Fruit fly (Drosophila melanogaster) whole organism, embryonic: ENCODE measurements around the gene CG33647.

Experiments used
- Awh ChIP-seq: fragments of 200-800 bp; sonication (Bioruptor generic); IDR thresholded peaks from 2 replicates; pipeline ENCODE4, ENCODE4 v1.3.6; 2022; ENCODE audit warnings: missing biosample characterization, missing genetic modification characterization
- BtbVII ChIP-seq: fragments of 200-800 bp; sonication (Bioruptor generic); optimal IDR thresholded peaks from 3 replicates; lab custom pipeline; 2017; ENCODE audit warnings: missing biosample characterization, mild to moderate bottlenecking, missing genetic modification characterization
- Bteb2 ChIP-seq: fragments of 200-800 bp; sonication (Bioruptor generic); optimal IDR thresholded peaks from 2 replicates; lab custom pipeline; 2016; ENCODE audit warnings: missing biosample characterization, missing genetic modification characterization
- CG10543 ChIP-seq: fragments of 200-800 bp; sonication (Bioruptor generic); optimal IDR thresholded peaks from 3 replicates; lab custom pipeline; 2017; ENCODE audit warnings: missing biosample characterization, mild to moderate bottlenecking, missing genetic modification characterization, moderate library complexity
- CG10565 ChIP-seq: fragments of 200-800 bp; sonication (Bioruptor generic); optimal IDR thresholded peaks from 3 replicates; lab custom pipeline; 2016; ENCODE audit warnings: missing biosample characterization, mild to moderate bottlenecking, missing genetic modification characterization
- CG12769 ChIP-seq: fragments of 200-800 bp; sonication (Bioruptor generic); optimal IDR thresholded peaks from 2 replicates; lab custom pipeline; 2019; ENCODE audit warnings: missing biosample characterization, mild to moderate bottlenecking, missing genetic modification characterization, moderate library complexity
- CG13296 ChIP-seq: fragments of 200-800 bp; sonication (Bioruptor generic); optimal IDR thresholded peaks from 3 replicates; lab custom pipeline; 2018; ENCODE audit warnings: missing biosample characterization, mild to moderate bottlenecking, missing genetic modification characterization
- CG13775 ChIP-seq: fragments of 200-800 bp; sonication (Bioruptor generic); optimal IDR thresholded peaks from 3 replicates; lab custom pipeline; 2017; ENCODE audit warnings: missing biosample characterization, mild to moderate bottlenecking, missing genetic modification characterization
- CG13894 ChIP-seq: fragments of 200-800 bp; sonication (Bioruptor generic); optimal IDR thresholded peaks from 3 replicates; lab custom pipeline; 2018; ENCODE audit warnings: missing biosample characterization, mild to moderate bottlenecking, missing genetic modification characterization, moderate library complexity
- CG14014 ChIP-seq: fragments of 200-800 bp; sonication (Bioruptor generic); IDR thresholded peaks from 2 replicates; pipeline ENCODE4 v1.3.6; 2022; ENCODE audit warnings: missing biosample characterization, missing genetic modification characterization
- CG1529 ChIP-seq: fragments of 200-800 bp; sonication (Bioruptor generic); optimal IDR thresholded peaks from 3 replicates; lab custom pipeline; 2018; ENCODE audit warnings: missing biosample characterization, missing genetic modification characterization
- CG15479 ChIP-seq: fragments of 200-800 bp; sonication (Bioruptor generic); optimal IDR thresholded peaks from 3 replicates; lab custom pipeline; 2019; ENCODE audit warnings: missing biosample characterization, mild to moderate bottlenecking, missing genetic modification characterization, moderate library complexity
- CG1792 ChIP-seq: fragments of 200-800 bp; sonication (Bioruptor generic); optimal IDR thresholded peaks from 2 replicates; lab custom pipeline; 2016; ENCODE audit warnings: missing biosample characterization, missing genetic modification characterization
- CG30403 ChIP-seq: fragments of 200-800 bp; sonication (Bioruptor generic); optimal IDR thresholded peaks from 3 replicates; lab custom pipeline; 2016; ENCODE audit warnings: missing biosample characterization, missing genetic modification characterization
- CG32767 ChIP-seq: fragments of 200-800 bp; sonication (Bioruptor generic); IDR thresholded peaks from 2 replicates; pipeline ENCODE4 v1.3.6; 2022; ENCODE audit warnings: missing biosample characterization, missing genetic modification characterization
- CG33213 ChIP-seq: fragments of 200-800 bp; sonication (Bioruptor generic); optimal IDR thresholded peaks from 3 replicates; lab custom pipeline; 2016; ENCODE audit warnings: missing biosample characterization, missing genetic modification characterization
- CG3407 ChIP-seq: fragments of 200-800 bp; sonication (Bioruptor generic); optimal IDR thresholded peaks from 2 replicates; lab custom pipeline; 2018; ENCODE audit warnings: missing biosample characterization, mild to moderate bottlenecking, missing genetic modification characterization
- CG7963 ChIP-seq: fragments of 200-800 bp; sonication (Bioruptor generic); IDR thresholded peaks from 3 replicates; pipeline ENCODE4 v1.3.6; 2022; ENCODE audit warnings: missing biosample characterization, missing genetic modification characterization; ENCODE audit not compliant: partially characterized antibody
- CG9437 ChIP-seq: fragments of 200-800 bp; sonication (Bioruptor generic); optimal IDR thresholded peaks from 2 replicates; lab custom pipeline; 2018; ENCODE audit warnings: missing biosample characterization, mild to moderate bottlenecking, missing genetic modification characterization
- CG9609 ChIP-seq: fragments of 200-800 bp; sonication (Bioruptor generic); optimal IDR thresholded peaks from 3 replicates; lab custom pipeline; 2016; ENCODE audit warnings: missing biosample characterization, missing genetic modification characterization
- CHES-1-like ChIP-seq: fragments of 200-800 bp; sonication (Bioruptor generic); optimal IDR thresholded peaks from 2 replicates; lab custom pipeline; 2016; ENCODE audit warnings: missing biosample characterization, missing genetic modification characterization
- HLH4C ChIP-seq: fragments of 200-800 bp; sonication (Bioruptor generic); IDR thresholded peaks from 3 replicates; pipeline ENCODE4 v1.3.6; 2022; ENCODE audit warnings: missing biosample characterization, missing genetic modification characterization; ENCODE audit not compliant: partially characterized antibody
- Hmr ChIP-seq: fragments of 200-800 bp; sonication (Bioruptor generic); optimal IDR thresholded peaks from 3 replicates; lab custom pipeline; 2017; ENCODE audit warnings: mild to moderate bottlenecking, missing biosample characterization, missing genetic modification reagents, missing genetic modification characterization
- Lhr ChIP-seq: fragments of 200-800 bp; sonication (Bioruptor generic); optimal IDR thresholded peaks from 3 replicates; lab custom pipeline; 2017; ENCODE audit warnings: mild to moderate bottlenecking, missing biosample characterization, missing genetic modification reagents, missing genetic modification characterization
- Lpt ChIP-seq: fragments of >200 bp; optimal IDR thresholded peaks from 2 replicates; lab custom pipeline; 2018; ENCODE audit warnings: missing biosample characterization, missing genetic modification characterization
- Mad ChIP-seq: fragments of 200-800 bp; sonication (Bioruptor generic); optimal IDR thresholded peaks from 2 replicates; lab custom pipeline; 2016; ENCODE audit warnings: missing biosample characterization, missing genetic modification characterization
- Med ChIP-seq: fragments of 200-800 bp; sonication (Bioruptor generic); peaks from one replicate; lab custom pipeline; 2016; ENCODE audit warnings: missing biosample characterization, missing genetic modification characterization, mild to moderate bottlenecking, inconsistent platforms, moderate library complexity
- Poxn ChIP-seq: fragments of 200-800 bp; sonication (Bioruptor generic); IDR thresholded peaks from 2 replicates; pipeline ENCODE4 v1.3.6; 2022; ENCODE audit warnings: missing biosample characterization, missing genetic modification characterization
- al ChIP-seq: fragments of 200-800 bp; sonication (Bioruptor generic); IDR thresholded peaks from 2 replicates; pipeline ENCODE4 v1.3.6; 2022; ENCODE audit warnings: missing biosample characterization, missing genetic modification characterization
- ase ChIP-seq: fragments of 200-800 bp; sonication (Bioruptor generic); IDR thresholded peaks from 3 replicates; pipeline ENCODE4 v1.3.6; 2022; ENCODE audit warnings: missing biosample characterization, missing genetic modification characterization
- caup ChIP-seq: fragments of 200-800 bp; sonication (Bioruptor generic); optimal IDR thresholded peaks from 3 replicates; lab custom pipeline; 2017; ENCODE audit warnings: missing biosample characterization, mild to moderate bottlenecking, missing genetic modification characterization, moderate library complexity; ENCODE audit not compliant: severe bottlenecking
- chinmo ChIP-seq: fragments of 200-800 bp; sonication (Bioruptor generic); IDR thresholded peaks from 4 replicates; pipeline ENCODE4 v1.3.6; 2022; ENCODE audit warnings: missing biosample characterization, missing genetic modification characterization; ENCODE audit not compliant: partially characterized antibody
- ci ChIP-seq: fragments of 200-800 bp; sonication (Bioruptor generic); IDR thresholded peaks from 3 replicates; pipeline ENCODE4 v1.3.6; 2022; ENCODE audit warnings: missing biosample characterization, missing genetic modification characterization
- crc ChIP-seq: fragments of 200-800 bp; sonication (Bioruptor generic); optimal IDR thresholded peaks from 2 replicates; lab custom pipeline; 2016; ENCODE audit warnings: missing biosample characterization, missing genetic modification characterization
- cwo ChIP-seq: fragments of 200-800 bp; sonication (Bioruptor generic); optimal IDR thresholded peaks from 3 replicates; lab custom pipeline; 2017; ENCODE audit warnings: missing biosample characterization, missing genetic modification characterization, mild to moderate bottlenecking, moderate library complexity, missing genetic modification reagents
- da ChIP-seq: fragments of 200-800 bp; sonication (Bioruptor generic); optimal IDR thresholded peaks from 2 replicates; lab custom pipeline; 2016; ENCODE audit warnings: missing biosample characterization, missing genetic modification characterization
- disco-r ChIP-seq: fragments of 200-800 bp; sonication (Bioruptor generic); optimal IDR thresholded peaks from 2 replicates; lab custom pipeline; 2016; ENCODE audit warnings: missing biosample characterization, missing genetic modification characterization
- dm ChIP-seq: fragments of 200-800 bp; sonication (Bioruptor generic); optimal IDR thresholded peaks from 3 replicates; lab custom pipeline; 2016; ENCODE audit warnings: missing biosample characterization, missing genetic modification characterization
- fd102C ChIP-seq: fragments of 200-800 bp; sonication (Bioruptor generic); optimal IDR thresholded peaks from 2 replicates; lab custom pipeline; 2018; ENCODE audit warnings: missing biosample characterization, mild to moderate bottlenecking, missing genetic modification characterization, moderate library complexity
- ftz-f1 ChIP-seq: fragments of 200-800 bp; sonication (Bioruptor generic); optimal IDR thresholded peaks from 2 replicates; lab custom pipeline; 2016; ENCODE audit warnings: missing biosample characterization, missing genetic modification characterization
- gce ChIP-seq: fragments of 200-800 bp; sonication (Bioruptor generic); IDR thresholded peaks from 3 replicates; pipeline ENCODE4 v1.3.6; 2022; ENCODE audit warnings: missing biosample characterization, missing genetic modification characterization
- grn ChIP-seq: fragments of 200-800 bp; sonication (Bioruptor generic); optimal IDR thresholded peaks from 3 replicates; lab custom pipeline; 2017; ENCODE audit warnings: missing biosample characterization, missing genetic modification characterization
- kni ChIP-seq: fragments of 200-800 bp; sonication (Bioruptor generic); optimal IDR thresholded peaks from 3 replicates; lab custom pipeline; 2017; ENCODE audit warnings: mild to moderate bottlenecking, missing biosample characterization, missing genetic modification reagents, missing genetic modification characterization
- lab ChIP-seq: fragments of 200-800 bp; sonication (Bioruptor generic); optimal IDR thresholded peaks from 3 replicates; lab custom pipeline; 2017; ENCODE audit warnings: missing biosample characterization, missing genetic modification characterization, mild to moderate bottlenecking, moderate library complexity, missing genetic modification reagents
- mirr ChIP-seq: fragments of 200-800 bp; sonication (Bioruptor generic); optimal IDR thresholded peaks from 3 replicates; lab custom pipeline; 2018; ENCODE audit warnings: missing biosample characterization, mild to moderate bottlenecking, missing genetic modification characterization
- ranshi ChIP-seq: fragments of 200-800 bp; sonication (Bioruptor generic); IDR thresholded peaks from 2 replicates; pipeline ENCODE4 v1.3.6; 2022; ENCODE audit warnings: missing biosample characterization, missing genetic modification characterization
- sens ChIP-seq: fragments of 200-800 bp; sonication (Bioruptor generic); peaks from one replicate; lab custom pipeline; 2016; ENCODE audit warnings: missing biosample characterization, missing genetic modification characterization
- so ChIP-seq: fragments of 200-800 bp; sonication (Bioruptor generic); IDR thresholded peaks from 3 replicates; pipeline ENCODE4 v1.3.6; 2022; ENCODE audit warnings: missing biosample characterization, missing genetic modification characterization
- sqz ChIP-seq: fragments of 200-800 bp; sonication (Bioruptor generic); optimal IDR thresholded peaks from 3 replicates; lab custom pipeline; 2018; ENCODE audit warnings: missing biosample characterization, mild to moderate bottlenecking, missing genetic modification characterization
- wdn ChIP-seq: fragments of 200-800 bp; sonication (Bioruptor generic); IDR thresholded peaks from 2 replicates; pipeline ENCODE4 v1.3.6; 2022; ENCODE audit warnings: missing biosample characterization, missing genetic modification characterization
- wor ChIP-seq: fragments of 200-800 bp; sonication (Bioruptor generic); IDR thresholded peaks from 2 replicates; pipeline ENCODE4 v1.3.6; 2022; ENCODE audit warnings: missing biosample characterization, missing genetic modification characterization

CG33647 gene

dm6 chr3L:19221455-19221854 is 14.7 kb upstream of the CG33647 start:
- TF ChIP-seq CG32767: no peak
- no peak for TF ChIP-seq disco-r (GFP tag; lab: Kevin White, UChicago)
- TF ChIP-seq CG7963 (GFP tag; lab: Robert Waterston, UW): no peak
- TF ChIP-seq fd102C (GFP tag; lab: Kevin White, UChicago): no peak
- no peak for TF ChIP-seq CHES-1-like (GFP tag; lab: Kevin White, UChicago)
- no peak for TF ChIP-seq CG9609 (GFP tag; lab: Kevin White, UChicago)
- no peak for TF ChIP-seq grn
- TF ChIP-seq Poxn: no peak
- TF ChIP-seq ci (GFP tag; lab: Robert Waterston, UW): 0 out of 3 replicates have a peak, but pooled peaks have one; percentile 21
- peak; percentile 42 for TF ChIP-seq CG10543 (GFP tag; lab: Kevin White, UChicago)
- TF ChIP-seq CG15479: no peak
- peak; percentile 58 for TF ChIP-seq Med (GFP tag; lab: Kevin White, UChicago)
- TF ChIP-seq CG13775 (GFP tag; lab: Kevin White, UChicago): no peak
- peak; percentile 51; the same call in 1 of the 2 replicates for TF ChIP-seq Awh
- TF ChIP-seq CG9437 (GFP tag; lab: Kevin White, UChicago): no peak
- peak; percentile 43 for TF ChIP-seq CG13894 (tag; lab: Kevin White, UChicago)
- no peak for TF ChIP-seq Lpt (GFP tag; lab: Kevin White, UChicago)
- no peak for TF ChIP-seq CG14014 (GFP tag; lab: Robert Waterston, UW)
- no peak for TF ChIP-seq CG13296 (GFP tag; lab: Kevin White, UChicago)
- TF ChIP-seq mirr (GFP tag; lab: Kevin White, UChicago): peak; percentile 1
- no peak for TF ChIP-seq ase (GFP tag; lab: Robert Waterston, UW)
- peak; percentile 51 for TF ChIP-seq sens (GFP tag; lab: Kevin White, UChicago)
- no peak for TF ChIP-seq Bteb2 (GFP tag; lab: Kevin White, UChicago)
- TF ChIP-seq CG12769 (tag; lab: Kevin White, UChicago): peak; percentile 29
- TF ChIP-seq crc: no peak
- no peak for TF ChIP-seq CG30403 (GFP tag; lab: Kevin White, UChicago)
- TF ChIP-seq wdn (GFP tag; lab: Robert Waterston, UW): no peak
- TF ChIP-seq Lhr (GFP tag; lab: Kevin White, UChicago): no peak
- TF ChIP-seq gce (GFP tag; lab: Robert Waterston, UW): 0 out of 3 replicates have a peak, but pooled peaks have one; percentile 24
- TF ChIP-seq kni (GFP tag; lab: Kevin White, UChicago): peak; percentile 0
- TF ChIP-seq da (GFP tag; lab: Kevin White, UChicago): no peak
- TF ChIP-seq chinmo (GFP tag; lab: Robert Waterston, UW): 0 out of 4 replicates have a peak, but pooled peaks have one; percentile 45
- TF ChIP-seq CG10565 (GFP tag; lab: Kevin White, UChicago): no peak
- no peak for TF ChIP-seq CG1792
- TF ChIP-seq CG33213 (GFP tag; lab: Kevin White, UChicago): no peak
- no peak for TF ChIP-seq ftz-f1 (GFP tag; lab: Kevin White, UChicago)
- 0 out of 3 replicates have a peak, but pooled peaks have one; percentile 39 for TF ChIP-seq so (GFP tag; lab: Robert Waterston, UW)
- TF ChIP-seq HLH4C (GFP tag; lab: Robert Waterston, UW): no peak
- peak; percentile 21 for TF ChIP-seq cwo
- no peak for TF ChIP-seq CG3407 (GFP tag; lab: Kevin White, UChicago)
- no peak for TF ChIP-seq wor
- no peak for TF ChIP-seq dm
- TF ChIP-seq ranshi (GFP tag; lab: Robert Waterston, UW): no peak
- TF ChIP-seq al (GFP tag; lab: Robert Waterston, UW): no peak
- TF ChIP-seq Mad (GFP tag; lab: Kevin White, UChicago): no peak
- no peak for TF ChIP-seq CG1529 (GFP tag; lab: Kevin White, UChicago)
- no peak for TF ChIP-seq BtbVII
- TF ChIP-seq Hmr: peak; percentile 16
- peak; percentile 25 for TF ChIP-seq lab (GFP tag; lab: Kevin White, UChicago)
- no peak for TF ChIP-seq sqz (GFP tag; lab: Kevin White, UChicago)
- TF ChIP-seq caup (GFP tag; lab: Kevin White, UChicago): peak; percentile 2
